Fruit fly (Drosophila melanogaster) whole organism, embryonic: Measurements from ENCODE around the gene CG18302.

Experiments used
- ATbp ChIP-seq: fragments of 200-800 bp; sonication (Bioruptor generic); optimal IDR thresholded peaks from 2 replicates; lab custom pipeline; 2017; ENCODE audit warnings: missing biosample characterization, mild to moderate bottlenecking, missing genetic modification characterization, missing genetic modification reagents
- Aef1 ChIP-seq: fragments of 200-800 bp; sonication (Bioruptor generic); IDR thresholded peaks from 3 replicates; pipeline ENCODE4 v1.3.6; 2022; ENCODE audit warnings: missing biosample characterization, missing genetic modification characterization
- CG10147 ChIP-seq: fragments of 200-800 bp; sonication (Bioruptor generic); optimal IDR thresholded peaks from 2 replicates; lab custom pipeline; 2019; ENCODE audit warnings: missing biosample characterization, mild to moderate bottlenecking, missing genetic modification characterization, moderate library complexity
- CG10462 ChIP-seq: fragments of 200-800 bp; sonication (Bioruptor generic); optimal IDR thresholded peaks from 2 replicates; lab custom pipeline; 2016; ENCODE audit warnings: missing biosample characterization, missing genetic modification characterization
- CG10543 ChIP-seq: fragments of 200-800 bp; sonication (Bioruptor generic); optimal IDR thresholded peaks from 3 replicates; lab custom pipeline; 2017; ENCODE audit warnings: missing biosample characterization, mild to moderate bottlenecking, missing genetic modification characterization, moderate library complexity
- CG11247 ChIP-seq: fragments of 200-800 bp; sonication (Bioruptor generic); IDR thresholded peaks from 2 replicates; pipeline ENCODE4 v1.3.6; 2022; ENCODE audit warnings: missing biosample characterization, missing genetic modification characterization
- CG12236 ChIP-seq: fragments of 200-800 bp; sonication (Bioruptor generic); optimal IDR thresholded peaks from 2 replicates; lab custom pipeline; 2016; ENCODE audit warnings: missing biosample characterization, missing genetic modification characterization
- CG13296 ChIP-seq: fragments of 200-800 bp; sonication (Bioruptor generic); optimal IDR thresholded peaks from 3 replicates; lab custom pipeline; 2018; ENCODE audit warnings: missing biosample characterization, mild to moderate bottlenecking, missing genetic modification characterization
- CG13424 ChIP-seq: fragments of 200-800 bp; sonication (Bioruptor generic); optimal IDR thresholded peaks from 2 replicates; lab custom pipeline; 2019; ENCODE audit warnings: missing biosample characterization, mild to moderate bottlenecking, missing genetic modification characterization, moderate library complexity
- CG1647 ChIP-seq: fragments of 200-800 bp; sonication (Bioruptor generic); optimal IDR thresholded peaks from 3 replicates; lab custom pipeline; 2016; ENCODE audit warnings: missing biosample characterization, missing genetic modification characterization
- CG16863 ChIP-seq: fragments of 200-800 bp; sonication (Bioruptor generic); optimal IDR thresholded peaks from 3 replicates; lab custom pipeline; 2016; ENCODE audit warnings: missing biosample characterization, missing genetic modification characterization
- CG17829 ChIP-seq: fragments of 200-800 bp; optimal IDR thresholded peaks from 2 replicates; lab custom pipeline; 2019; ENCODE audit warnings: missing biosample characterization, mild to moderate bottlenecking, missing genetic modification characterization, moderate library complexity
- CG18599 ChIP-seq: fragments of 200-800 bp; sonication (Bioruptor generic); optimal IDR thresholded peaks from 3 replicates; lab custom pipeline; 2017; ENCODE audit warnings: missing biosample characterization, missing genetic modification characterization, mild to moderate bottlenecking, moderate library complexity, missing genetic modification reagents
- CG2199 ChIP-seq: fragments of 200-800 bp; sonication (Bioruptor generic); IDR thresholded peaks from 3 replicates; pipeline ENCODE4 v1.3.6; 2022; ENCODE audit warnings: missing biosample characterization, missing genetic modification characterization
- CG31441 ChIP-seq: fragments of 200-800 bp; sonication (Bioruptor generic); IDR thresholded peaks from 2 replicates; pipeline ENCODE4 v1.3.6; 2022; ENCODE audit warnings: missing biosample characterization, missing genetic modification characterization
- CG3838 ChIP-seq: fragments of 200-800 bp; sonication (Bioruptor generic); optimal IDR thresholded peaks from 3 replicates; lab custom pipeline; 2016; ENCODE audit warnings: missing biosample characterization, missing genetic modification characterization
- CG5180 ChIP-seq: fragments of 200-800 bp; sonication (Bioruptor generic); optimal IDR thresholded peaks from 3 replicates; lab custom pipeline; 2017; ENCODE audit warnings: missing biosample characterization, missing genetic modification characterization, mild to moderate bottlenecking, moderate library complexity, missing genetic modification reagents
- CG6254 ChIP-seq: fragments of 200-800 bp; sonication (Bioruptor generic); optimal IDR thresholded peaks from 3 replicates; lab custom pipeline; 2017; ENCODE audit warnings: mild to moderate bottlenecking, missing biosample characterization, missing genetic modification reagents, missing genetic modification characterization
- CG7928 ChIP-seq: fragments of 200-800 bp; sonication (Bioruptor generic); optimal IDR thresholded peaks from 2 replicates; lab custom pipeline; 2017; ENCODE audit warnings: missing biosample characterization, mild to moderate bottlenecking, missing genetic modification characterization
- CG8765 ChIP-seq: fragments of 200-800 bp; sonication (Bioruptor generic); IDR thresholded peaks from 2 replicates; pipeline ENCODE4 v1.3.6; 2022; ENCODE audit warnings: missing biosample characterization, missing genetic modification characterization
- CG9437 ChIP-seq: fragments of 200-800 bp; sonication (Bioruptor generic); optimal IDR thresholded peaks from 2 replicates; lab custom pipeline; 2018; ENCODE audit warnings: missing biosample characterization, mild to moderate bottlenecking, missing genetic modification characterization
- Dfd ChIP-seq, 2 experiments: fragments of >200 bp; optimal IDR thresholded peaks; 2 replicates each; lab custom pipeline; 2017; ENCODE audit warnings: missing biosample characterization in 2 of 2, missing genetic modification characterization in 2 of 2
- Dip2 ChIP-seq: fragments of 200-800 bp; sonication (Bioruptor generic); IDR thresholded peaks from 2 replicates; pipeline ENCODE4 v1.3.6; 2022; ENCODE audit warnings: missing biosample characterization, missing genetic modification characterization
- ERR ChIP-seq: fragments of 200-800 bp; sonication (Bioruptor generic); optimal IDR thresholded peaks from 2 replicates; lab custom pipeline; 2016; ENCODE audit warnings: missing biosample characterization, missing genetic modification characterization
- Gug ChIP-seq: fragments of 200-800 bp; sonication (Bioruptor generic); IDR thresholded peaks from 4 replicates; pipeline ENCODE4 v1.3.6; 2022; ENCODE audit warnings: missing biosample characterization, missing genetic modification characterization
- H2.0 ChIP-seq: fragments of 200-800 bp; sonication (Bioruptor generic); IDR thresholded peaks from 2 replicates; pipeline ENCODE4 v1.3.6; 2022; ENCODE audit warnings: missing biosample characterization, missing genetic modification characterization
- MBD-R2 ChIP-seq: fragments of 200-800 bp; sonication (Bioruptor generic); IDR thresholded peaks from 2 replicates; pipeline ENCODE4 v1.3.6; 2022; ENCODE audit warnings: missing biosample characterization, missing genetic modification characterization
- Med ChIP-seq: fragments of 200-800 bp; sonication (Bioruptor generic); peaks from one replicate; lab custom pipeline; 2016; ENCODE audit warnings: missing biosample characterization, missing genetic modification characterization, mild to moderate bottlenecking, inconsistent platforms, moderate library complexity
- Meics ChIP-seq: fragments of 200-800 bp; sonication (Bioruptor generic); optimal IDR thresholded peaks from 2 replicates; lab custom pipeline; 2017; ENCODE audit warnings: missing biosample characterization, mild to moderate bottlenecking, missing genetic modification characterization
- NK7.1 ChIP-seq: fragments of 200-800 bp; sonication (Bioruptor generic); optimal IDR thresholded peaks from 3 replicates; lab custom pipeline; 2016; ENCODE audit warnings: missing biosample characterization, missing genetic modification characterization
- Neu2 ChIP-seq: fragments of 200-800 bp; sonication (Bioruptor generic); optimal IDR thresholded peaks from 3 replicates; lab custom pipeline; 2016; ENCODE audit warnings: missing biosample characterization, missing genetic modification characterization, borderline replicate concordance
- YL-1 ChIP-seq: fragments of 200-800 bp; sonication (Bioruptor generic); optimal IDR thresholded peaks from 3 replicates; lab custom pipeline; 2017; ENCODE audit warnings: missing biosample characterization, mild to moderate bottlenecking, missing genetic modification characterization
- ap ChIP-seq: fragments of 200-800 bp; sonication (Bioruptor generic); IDR thresholded peaks from 2 replicates; pipeline ENCODE4 v1.3.6; 2022; ENCODE audit warnings: missing biosample characterization, missing genetic modification characterization
- ara ChIP-seq: fragments of 200-800 bp; sonication (Bioruptor generic); IDR thresholded peaks from 2 replicates; pipeline ENCODE4 v1.3.6; 2022; ENCODE audit warnings: missing biosample characterization, missing genetic modification characterization
- cad ChIP-seq: fragments of >200 bp; optimal IDR thresholded peaks from 2 replicates; lab custom pipeline; 2017; ENCODE audit warnings: missing biosample characterization, missing genetic modification characterization
- danr ChIP-seq: fragments of 200-800 bp; sonication (Bioruptor generic); IDR thresholded peaks from 2 replicates; pipeline ENCODE4 v1.3.6; 2022; ENCODE audit warnings: missing biosample characterization, missing genetic modification characterization
- dmrt11E ChIP-seq: fragments of 200-800 bp; sonication (Bioruptor generic); optimal IDR thresholded peaks from 3 replicates; lab custom pipeline; 2018; ENCODE audit warnings: missing biosample characterization, mild to moderate bottlenecking, missing genetic modification characterization, moderate library complexity
- emc ChIP-seq: fragments of 200-800 bp; sonication (Bioruptor generic); optimal IDR thresholded peaks from 2 replicates; lab custom pipeline; 2016; ENCODE audit warnings: missing biosample characterization, missing genetic modification characterization
- grn ChIP-seq: fragments of 200-800 bp; sonication (Bioruptor generic); optimal IDR thresholded peaks from 3 replicates; lab custom pipeline; 2017; ENCODE audit warnings: missing biosample characterization, missing genetic modification characterization
- insv ChIP-seq, 2 experiments: fragments of 200-800 bp; sonication (Bioruptor generic); optimal IDR thresholded peaks; 3 replicates each; lab custom pipeline; 2016 to 2018; ENCODE audit warnings: missing biosample characterization in 2 of 2, missing genetic modification characterization in 2 of 2
- kay ChIP-seq: fragments of 200-800 bp; sonication (Bioruptor generic); optimal IDR thresholded peaks from 2 replicates; lab custom pipeline; 2016; ENCODE audit warnings: missing biosample characterization, missing genetic modification characterization
- maf-S ChIP-seq: fragments of 200-800 bp; sonication (Bioruptor generic); optimal IDR thresholded peaks from 2 replicates; lab custom pipeline; 2016; ENCODE audit warnings: missing biosample characterization, missing genetic modification characterization
- nau ChIP-seq: fragments of 200-800 bp; sonication (Bioruptor generic); optimal IDR thresholded peaks from 3 replicates; lab custom pipeline; 2017; ENCODE audit warnings: missing biosample characterization, mild to moderate bottlenecking, missing genetic modification characterization, missing genetic modification reagents
- nerfin-2 ChIP-seq: fragments of 200-800 bp; sonication (Bioruptor generic); IDR thresholded peaks from 2 replicates; pipeline ENCODE4 v1.3.6; 2022; ENCODE audit warnings: missing biosample characterization, missing genetic modification characterization; ENCODE audit not compliant: partially characterized antibody
- pros ChIP-seq: fragments of 200-800 bp; sonication (Bioruptor generic); optimal IDR thresholded peaks from 3 replicates; lab custom pipeline; 2019; ENCODE audit warnings: missing biosample characterization, mild to moderate bottlenecking, missing genetic modification characterization, moderate library complexity
- ro ChIP-seq: fragments of 200-800 bp; sonication (Bioruptor generic); IDR thresholded peaks from 2 replicates; pipeline ENCODE4 v1.3.6; 2022; ENCODE audit warnings: missing biosample characterization, missing genetic modification characterization
- sd ChIP-seq: fragments of 200-800 bp; sonication (Bioruptor generic); optimal IDR thresholded peaks from 3 replicates; lab custom pipeline; 2018; ENCODE audit warnings: missing biosample characterization, mild to moderate bottlenecking, missing genetic modification characterization, moderate library complexity
- sqz ChIP-seq: fragments of 200-800 bp; sonication (Bioruptor generic); optimal IDR thresholded peaks from 3 replicates; lab custom pipeline; 2018; ENCODE audit warnings: missing biosample characterization, mild to moderate bottlenecking, missing genetic modification characterization
- trem ChIP-seq: fragments of 200-800 bp; optimal IDR thresholded peaks from 3 replicates; lab custom pipeline; 2019; ENCODE audit warnings: missing biosample characterization, mild to moderate bottlenecking, missing genetic modification characterization, moderate library complexity
- twi ChIP-seq: fragments of 200-800 bp; optimal IDR thresholded peaks from 2 replicates; lab custom pipeline; 2019; ENCODE audit warnings: missing biosample characterization, mild to moderate bottlenecking, missing genetic modification characterization, moderate library complexity
- zen ChIP-seq: fragments of 200-800 bp; sonication (Bioruptor generic); optimal IDR thresholded peaks from 3 replicates; lab custom pipeline; 2018; ENCODE audit warnings: missing biosample characterization, mild to moderate bottlenecking, missing genetic modification characterization, moderate library complexity
- zfh1 ChIP-seq: fragments of 200-800 bp; sonication (Bioruptor generic); IDR thresholded peaks from 3 replicates; pipeline ENCODE4 v1.3.6; 2022; ENCODE audit warnings: missing biosample characterization, missing genetic modification characterization

Gene CG18302

dm6 chr2L:10504895-10505294, 29.2 kb upstream of the CG18302 start (continued):
- TF ChIP-seq CG16863 (GFP tag; lab: Kevin White, UChicago) (no peak), zen (tag; lab: Kevin White, UChicago) (no peak), grn (GFP tag; lab: Kevin White, UChicago) (no peak), CG9437 (no peak), CG7928 (no peak), YL-1 (GFP tag; lab: Kevin White, UChicago) (no peak), CG3838 (GFP tag; lab: Kevin White, UChicago) (no peak), CG10543 (no peak), CG11247 (no peak), insv (GFP tag; optimal IDR thresholded peaks at IDR 0.05; lab: Kevin White, UChicago) (no peak), CG8765 (no peak), CG12236 (GFP tag; lab: Kevin White, UChicago) (peak; percentile 23), ATbp (GFP tag; lab: Kevin White, UChicago) (peak; percentile 29), twi (tag; lab: Kevin White, UChicago) (peak; percentile 52), ERR (no peak), kay (GFP tag; lab: Kevin White, UChicago) (no peak), sd (tag; lab: Kevin White, UChicago) (no peak), CG5180 (GFP tag; lab: Kevin White, UChicago) (peak; percentile 3), sqz (GFP tag; lab: Kevin White, UChicago) (peak; percentile 34), Gug (GFP tag; lab: Robert Waterston, UW) (no peak), MBD-R2 (GFP tag; lab: Robert Waterston, UW) (no peak), cad (GFP tag; lab: Kevin White, UChicago) (no peak), ro (no peak), NK7.1 (no peak), emc (no peak), CG6254 (peak; percentile 27), Neu2 (GFP tag; lab: Kevin White, UChicago) (no peak), dmrt11E (tag; lab: Kevin White, UChicago) (peak; percentile 64), Dfd (GFP tag; optimal IDR thresholded peaks at IDR 0.05; lab: Kevin White, UChicago) (no peak), trem (tag; lab: Kevin White, UChicago) (no peak), CG13424 (tag; lab: Kevin White, UChicago) (peak; percentile 31), danr (GFP tag; lab: Robert Waterston, UW) (no peak), CG31441 (GFP tag; lab: Robert Waterston, UW) (no peak), Meics (GFP tag; lab: Kevin White, UChicago) (no peak), Dip2 (GFP tag; lab: Robert Waterston, UW) (no peak), Aef1 (GFP tag; lab: Robert Waterston, UW) (no peak), Med (GFP tag; lab: Kevin White, UChicago) (peak; percentile 75), CG10147 (GFP tag; lab: Kevin White, UChicago) (no peak), CG18599 (GFP tag; lab: Kevin White, UChicago) (no peak), maf-S (no peak), CG13296 (no peak), nau (no peak), CG1647 (peak; percentile 3), CG17829 (tag; lab: Kevin White, UChicago) (no peak), pros (no peak), H2.0 (0 out of 2 replicates have a peak, but pooled peaks have one; percentile 4), CG10462 (no peak), ap (GFP tag; lab: Robert Waterston, UW) (no peak), ara (peak; percentile 27; the same call in 1 of the 2 replicates), zfh1 (GFP tag; lab: Robert Waterston, UW) (peak; percentile 55; the same call in 2 of the 3 replicates), nerfin-2 (GFP tag; lab: Robert Waterston, UW) (no peak), CG2199 (GFP tag; lab: Robert Waterston, UW) (no peak)
